Worm (Caenorhabditis elegans) whole organism, young adult: ENCODE data around the gene hpl-2.

Experiments used
- B0019.2 ChIP-seq: fragments of 200-800 bp; sonication (Bioruptor generic); conservative IDR thresholded peaks from 2 replicates; pipeline ENCODE4 v1.3.6; 2022; ENCODE audit warnings: missing genetic modification reagents, missing genetic modification characterization, missing compliant biosample characterization
- B0035.1 ChIP-seq: sonication (generic microtip); optimal IDR thresholded peaks from 2 replicates; lab custom pipeline; 2016; ENCODE audit warnings: missing genetic modification characterization, mild to moderate bottlenecking, missing compliant biosample characterization, missing genotype, missing genetic modification reagents
- B0336.3 ChIP-seq: fragments of 200-800 bp; sonication (Bioruptor generic); IDR thresholded peaks from 2 replicates; pipeline ENCODE4 v1.3.6; 2022; ENCODE audit warnings: missing genetic modification characterization, missing compliant biosample characterization
- C17E4.6 ChIP-seq: fragments of 200-800 bp; sonication (Bioruptor generic); IDR thresholded peaks from 2 replicates; pipeline ENCODE4 v1.3.6; 2022; ENCODE audit warnings: missing genetic modification reagents, missing genetic modification characterization, missing compliant biosample characterization
- F10E7.11 ChIP-seq: sonication (generic microtip); optimal IDR thresholded peaks from 2 replicates; lab custom pipeline; 2017; ENCODE audit warnings: mild to moderate bottlenecking, missing genetic modification characterization, moderate library complexity, missing compliant biosample characterization
- F22D6.2 ChIP-seq: sonication (generic microtip); optimal IDR thresholded peaks from 2 replicates; lab custom pipeline; 2016; ENCODE audit warnings: mild to moderate bottlenecking, missing genetic modification characterization, missing compliant biosample characterization
- F39B2.1 ChIP-seq: fragments of 200-800 bp; sonication (Bioruptor generic); IDR thresholded peaks from 2 replicates; pipeline ENCODE4 v1.3.6; 2022; ENCODE audit warnings: missing genetic modification reagents, missing genetic modification characterization, missing compliant biosample characterization
- F57A8.1 ChIP-seq: fragments of 200-800 bp; sonication (Bioruptor generic); optimal IDR thresholded peaks from 2 replicates; lab custom pipeline; 2018; ENCODE audit warnings: mild to moderate bottlenecking, missing genetic modification characterization, moderate library complexity, missing compliant biosample characterization
- K11D2.4 ChIP-seq: fragments of 200-800 bp; sonication (Bioruptor generic); IDR thresholded peaks from 2 replicates; pipeline ENCODE4 v1.3.6; 2022; ENCODE audit warnings: missing genetic modification reagents, missing genetic modification characterization, missing compliant biosample characterization
- T07F8.4 ChIP-seq: sonication (generic microtip); optimal IDR thresholded peaks from 2 replicates; lab custom pipeline; 2016; ENCODE audit warnings: mild to moderate bottlenecking, missing genetic modification characterization, moderate library complexity, missing compliant biosample characterization
- Y53G8AR.9 ChIP-seq: fragments of 200-800 bp; sonication (Bioruptor generic); conservative IDR thresholded peaks from 2 replicates; pipeline ENCODE4 v1.3.6; 2022; ENCODE audit warnings: missing genetic modification reagents, missing genetic modification characterization, missing compliant biosample characterization
- Y56A3A.18 ChIP-seq: fragments of 200-800 bp; sonication (Bioruptor generic); IDR thresholded peaks from 2 replicates; pipeline ENCODE4 v1.3.6; 2022; ENCODE audit warnings: missing genetic modification reagents, missing genetic modification characterization, missing compliant biosample characterization
- Y67H2A.10 ChIP-seq: fragments of 200-800 bp; sonication (Bioruptor generic); conservative IDR thresholded peaks from 2 replicates; pipeline ENCODE4 v1.3.6; 2022; ENCODE audit warnings: missing genetic modification reagents, missing genetic modification characterization, missing compliant biosample characterization
- Y79H2A.3 ChIP-seq: fragments of 200-800 bp; sonication (Bioruptor generic); conservative IDR thresholded peaks from 2 replicates; pipeline ENCODE4 v1.3.6; 2022; ENCODE audit warnings: missing genetic modification reagents, missing genetic modification characterization, missing compliant biosample characterization
- ama-1 ChIP-seq, 3 experiments: fragments of 150-350 bp in 1 of 3; sonication (generic microtip) in 2 of 3; optimal IDR thresholded peaks; 2 replicates each; lab custom pipeline; 2014 to 2018; ENCODE audit warnings: missing biosample characterization in 2 of 3, missing genetic modification characterization in 2 of 3, missing genetic modification reagents in 2 of 3
- atf-7 ChIP-seq: sonication (generic microtip); optimal IDR thresholded peaks from 2 replicates; lab custom pipeline; 2017; ENCODE audit warnings: mild to moderate bottlenecking, missing genetic modification characterization, missing compliant biosample characterization
- bed-1 ChIP-seq: fragments of 200-800 bp; sonication (Bioruptor generic); IDR thresholded peaks from 2 replicates; pipeline ENCODE4 v1.3.6; 2022; ENCODE audit warnings: missing genetic modification reagents, missing genetic modification characterization, missing compliant biosample characterization
- cebp-1 ChIP-seq, 2 experiments: fragments of 200-800 bp in 1 of 2; sonication (Bioruptor generic) in 1 of 2; sonication (generic microtip) in 1 of 2; IDR thresholded peaks in 1 of 2; optimal IDR thresholded peaks in 1 of 2; 2 replicates each; pipeline versions ENCODE4 v1.3.6 to Lab custom; 2017 to 2022; ENCODE audit warnings: missing compliant biosample characterization in 2 of 2, missing genetic modification characterization in 2 of 2, mild to moderate bottlenecking in 1 of 2, missing genetic modification reagents in 1 of 2, moderate library complexity in 1 of 2
- ceh-27 ChIP-seq: fragments of 200-800 bp; sonication (Bioruptor generic); optimal IDR thresholded peaks from 2 replicates; lab custom pipeline; 2018; ENCODE audit warnings: mild to moderate bottlenecking, missing genetic modification characterization, moderate library complexity, missing compliant biosample characterization
- ceh-40 ChIP-seq: fragments of 200-800 bp; sonication (Bioruptor generic); IDR thresholded peaks from 2 replicates; pipeline ENCODE4 v1.3.6; 2022; ENCODE audit warnings: missing genetic modification characterization, missing compliant biosample characterization
- ceh-79 ChIP-seq: sonication (generic microtip); optimal IDR thresholded peaks from 2 replicates; lab custom pipeline; 2017; ENCODE audit warnings: mild to moderate bottlenecking, missing genetic modification characterization, missing compliant biosample characterization
- chd-7 ChIP-seq: sonication (generic microtip); optimal IDR thresholded peaks from 2 replicates; lab custom pipeline; 2016; ENCODE audit warnings: mild to moderate bottlenecking, missing genetic modification characterization, moderate library complexity, missing compliant biosample characterization
- die-1 ChIP-seq: sonication (generic microtip); optimal IDR thresholded peaks from 2 replicates; lab custom pipeline; 2016; ENCODE audit warnings: missing genotype, mild to moderate bottlenecking, missing genetic modification characterization, missing compliant biosample characterization
- dox-1 ChIP-seq: fragments of 200-800 bp; sonication (Bioruptor generic); IDR thresholded peaks from 2 replicates; pipeline ENCODE4 v1.3.6; 2022; ENCODE audit warnings: missing genetic modification reagents, missing genetic modification characterization, missing compliant biosample characterization
- ekl-4 ChIP-seq: fragments of 200-800 bp; sonication (Bioruptor generic); IDR thresholded peaks from 2 replicates; pipeline ENCODE4 v1.3.6; 2022; ENCODE audit warnings: missing genetic modification reagents, missing genetic modification characterization, missing compliant biosample characterization
- gei-17 ChIP-seq: fragments of 200-800 bp; sonication (Bioruptor generic); optimal IDR thresholded peaks from 2 replicates; lab custom pipeline; 2018; ENCODE audit warnings: mild to moderate bottlenecking, missing genetic modification characterization, missing compliant biosample characterization
- hlh-26 ChIP-seq: fragments of 200-800 bp; sonication (Bioruptor generic); conservative IDR thresholded peaks from 2 replicates; pipeline ENCODE4 v1.3.6; 2022; ENCODE audit warnings: missing genetic modification reagents, missing genetic modification characterization, missing compliant biosample characterization
- hmg-1.2 ChIP-seq: fragments of 200-800 bp; sonication (Bioruptor generic); IDR thresholded peaks from 2 replicates; pipeline ENCODE4 v1.3.6; 2022; ENCODE audit warnings: missing genetic modification reagents, missing genetic modification characterization, missing compliant biosample characterization
- hmg-20 ChIP-seq: fragments of 200-800 bp; sonication (Bioruptor generic); IDR thresholded peaks from 2 replicates; pipeline ENCODE4 v1.3.6; 2022; ENCODE audit warnings: missing genetic modification reagents, missing genetic modification characterization, missing compliant biosample characterization
- hrde-1 ChIP-seq: sonication (generic microtip); optimal IDR thresholded peaks from 2 replicates; lab custom pipeline; 2016; ENCODE audit warnings: missing genetic modification characterization, mild to moderate bottlenecking, missing compliant biosample characterization, moderate library complexity, missing genotype, missing genetic modification reagents, borderline replicate concordance
- hsf-1 ChIP-seq: fragments of 200-800 bp; sonication (Bioruptor generic); IDR thresholded peaks from 2 replicates; pipeline ENCODE4 v1.3.6; 2022; ENCODE audit warnings: missing genetic modification reagents, missing genetic modification characterization, missing compliant biosample characterization
- lin-40 ChIP-seq: sonication (generic microtip); optimal IDR thresholded peaks from 2 replicates; lab custom pipeline; 2016; ENCODE audit warnings: missing genetic modification characterization, mild to moderate bottlenecking, missing compliant biosample characterization, missing genotype, missing genetic modification reagents
- lin-54 ChIP-seq: fragments of 200-800 bp; sonication (Bioruptor generic); optimal IDR thresholded peaks from 2 replicates; lab custom pipeline; 2018; ENCODE audit warnings: mild to moderate bottlenecking, missing genetic modification characterization, missing compliant biosample characterization
- madf-10 ChIP-seq: sonication (generic microtip); optimal IDR thresholded peaks from 2 replicates; lab custom pipeline; 2016; ENCODE audit warnings: mild to moderate bottlenecking, missing genetic modification characterization, missing compliant biosample characterization
- madf-6 ChIP-seq: fragments of 200-800 bp; sonication (Bioruptor generic); IDR thresholded peaks from 2 replicates; pipeline ENCODE4 v1.3.6; 2022; ENCODE audit warnings: missing genetic modification reagents, missing genetic modification characterization, missing compliant biosample characterization
- mcd-1 ChIP-seq: fragments of 200-800 bp; sonication (Bioruptor generic); IDR thresholded peaks from 2 replicates; pipeline ENCODE4 v1.3.6; 2022; ENCODE audit warnings: missing genetic modification reagents, missing genetic modification characterization, missing compliant biosample characterization
- mel-28 ChIP-seq: sonication (generic microtip); optimal IDR thresholded peaks from 2 replicates; lab custom pipeline; 2016; ENCODE audit warnings: borderline replicate concordance, mild to moderate bottlenecking, missing genetic modification characterization, missing compliant biosample characterization
- nfyb-1 ChIP-seq: fragments of 200-800 bp; sonication (Bioruptor generic); IDR thresholded peaks from 2 replicates; pipeline ENCODE4 v1.3.6; 2022; ENCODE audit warnings: missing genetic modification reagents, missing genetic modification characterization, missing compliant biosample characterization
- nhr-120 ChIP-seq: fragments of 200-800 bp; sonication (Bioruptor generic); IDR thresholded peaks from 2 replicates; pipeline ENCODE4 v1.3.6; 2022; ENCODE audit warnings: missing genetic modification characterization, missing compliant biosample characterization
- nhr-80 ChIP-seq: sonication (generic microtip); optimal IDR thresholded peaks from 2 replicates; lab custom pipeline; 2016; ENCODE audit warnings: missing genetic modification characterization, missing compliant biosample characterization
- nhr-90 ChIP-seq: sonication (generic microtip); optimal IDR thresholded peaks from 2 replicates; lab custom pipeline; 2016; ENCODE audit warnings: missing genotype, mild to moderate bottlenecking, missing genetic modification characterization, missing compliant biosample characterization
- pha-4 ChIP-seq: fragments of 150-350 bp; sonication (generic microtip); optimal IDR thresholded peaks from 2 replicates; lab custom pipeline; 2014; ENCODE audit warnings: missing biosample characterization, missing genetic modification reagents, missing genetic modification characterization
- repo-1 ChIP-seq: sonication (generic microtip); optimal IDR thresholded peaks from 2 replicates; lab custom pipeline; 2017; ENCODE audit warnings: mild to moderate bottlenecking, missing genetic modification characterization, missing compliant biosample characterization
- sptf-2 ChIP-seq: fragments of 200-800 bp; sonication (Bioruptor generic); optimal IDR thresholded peaks from 2 replicates; lab custom pipeline; 2018; ENCODE audit warnings: mild to moderate bottlenecking, missing genetic modification characterization, missing compliant biosample characterization
- unc-130 ChIP-seq: sonication (generic microtip); optimal IDR thresholded peaks from 2 replicates; lab custom pipeline; 2016; ENCODE audit warnings: missing genetic modification reagents, missing genetic modification characterization, missing compliant biosample characterization
- xnd-1 ChIP-seq: sonication (generic microtip); optimal IDR thresholded peaks from 2 replicates; lab custom pipeline; 2016; ENCODE audit warnings: missing genotype, missing genetic modification reagents, missing genetic modification characterization, missing compliant biosample characterization
- ztf-3 ChIP-seq: fragments of 200-800 bp; sonication (Bioruptor generic); optimal IDR thresholded peaks from 2 replicates; lab custom pipeline; 2018; ENCODE audit warnings: mild to moderate bottlenecking, missing genetic modification characterization, missing compliant biosample characterization

Gene hpl-2

ce11 chrIII:10711192-10711673, 44.1 kb downstream of the hpl-2 start, which contains the start of gene W09D10.5 (continued):
- TF ChIP-seq lin-54 = peak; percentile 39
- no peak for TF ChIP-seq sptf-2 (GFP tag; lab: Kevin White, UChicago)
- no peak for TF ChIP-seq ceh-27 (GFP tag; lab: Kevin White, UChicago)
- no peak for TF ChIP-seq ztf-3
- TF ChIP-seq mcd-1 (GFP tag; lab: Robert Waterston, UW) = no peak; the same call in 1 of the 2 replicates
- TF ChIP-seq Y53G8AR.9 (GFP tag; lab: Robert Waterston, UW) = peak; percentile 42; the same call in 1 of the 2 replicates
- TF ChIP-seq ceh-79 (tag; lab: Kevin White, UChicago) = peak; percentile 37
- TF ChIP-seq dox-1 = peak; percentile 62; the same call in 1 of the 2 replicates
- peak; percentile 57; the same call in 1 of the 2 replicates for TF ChIP-seq ekl-4 (GFP tag; lab: Robert Waterston, UW)
- no peak for TF ChIP-seq hmg-20 (GFP tag; lab: Robert Waterston, UW)
- peak; percentile 68; the same call in 1 of the 2 replicates for TF ChIP-seq nfyb-1
- TF ChIP-seq madf-10 (tag; lab: Kevin White, UChicago) = peak; percentile 18
- TF ChIP-seq gei-17 (GFP tag; lab: Kevin White, UChicago) = peak; percentile 15
- TF ChIP-seq hmg-1.2 (GFP tag; lab: Robert Waterston, UW) = no peak
- no peak for TF ChIP-seq unc-130 (GFP tag; lab: Kevin White, UChicago)
- no peak for TF ChIP-seq B0019.2 (GFP tag; lab: Robert Waterston, UW)
- TF ChIP-seq lin-40 (tag; lab: Kevin White, UChicago) = peak; percentile 60
- 0 out of 2 replicates have a peak, but pooled peaks have one; percentile 12 for TF ChIP-seq C17E4.6
- peak; percentile 45 for TF ChIP-seq nhr-90
- TF ChIP-seq cebp-1 (GFP tag; IDR thresholded peaks at IDR 0.05; lab: Robert Waterston, UW) = peak; percentile 43; the same call in 1 of the 2 replicates
- peak; percentile 77 for TF ChIP-seq cebp-1 (tag; optimal IDR thresholded peaks at IDR 0.05; lab: Kevin White, UChicago)
- 0 out of 2 replicates have a peak, but pooled peaks have one; percentile 8 for TF ChIP-seq nhr-120
- peak; percentile 63 for TF ChIP-seq pha-4
- peak; percentile 78 for TF ChIP-seq B0336.3 (GFP tag; lab: Robert Waterston, UW)
- TF ChIP-seq hsf-1 (GFP tag; lab: Robert Waterston, UW) = peak; percentile 56; the same call in 1 of the 2 replicates
- peak; percentile 38 for TF ChIP-seq atf-7 (tag; lab: Kevin White, UChicago)
- peak; percentile 82 for TF ChIP-seq ama-1 (optimal IDR thresholded peaks at IDR 0.05; lab: Kevin White, UChicago)
- no peak for TF ChIP-seq ama-1 (GFP tag; optimal IDR thresholded peaks at IDR 0.05; lab: Kevin White, UChicago)
- peak; percentile 64 for TF ChIP-seq nhr-80 (tag; lab: Kevin White, UChicago)
- no peak for TF ChIP-seq bed-1 (GFP tag; lab: Robert Waterston, UW)
- peak; percentile 39; the same call in 1 of the 2 replicates for TF ChIP-seq K11D2.4
- TF ChIP-seq Y79H2A.3 (GFP tag; lab: Robert Waterston, UW) = no peak
- no peak for TF ChIP-seq hrde-1 (tag; lab: Kevin White, UChicago)
- peak; percentile 74 for TF ChIP-seq chd-7
- 0 out of 2 replicates have a peak, but pooled peaks have one; percentile 27 for TF ChIP-seq Y67H2A.10 (GFP tag; lab: Robert Waterston, UW)
- TF ChIP-seq die-1 (tag; lab: Kevin White, UChicago) = peak; percentile 26
- TF ChIP-seq ceh-40 (GFP tag; lab: Robert Waterston, UW) = no peak
- no peak for TF ChIP-seq F57A8.1 (GFP tag; lab: Kevin White, UChicago)
- TF ChIP-seq B0035.1 (tag; lab: Kevin White, UChicago) = peak; percentile 57
- TF ChIP-seq mel-28 = peak; percentile 56
- no peak for TF ChIP-seq F10E7.11
- peak; percentile 63; the same call in 1 of the 2 replicates for TF ChIP-seq Y56A3A.18
- TF ChIP-seq hlh-26 = no peak
- TF ChIP-seq F22D6.2 = peak; percentile 2
- peak; percentile 70 for TF ChIP-seq repo-1
- TF ChIP-seq madf-6 (GFP tag; lab: Robert Waterston, UW) = peak; percentile 30; the same call in 1 of the 2 replicates
- TF ChIP-seq F39B2.1 = no peak
- no peak for TF ChIP-seq T07F8.4 (tag; lab: Kevin White, UChicago)
- no peak for TF ChIP-seq xnd-1 (tag; lab: Kevin White, UChicago)
- TF ChIP-seq, all 124 proteins: peak for 38
